Worm (Caenorhabditis elegans): Measurements from ENCODE around the gene fat-6.

ce11 chrIV:11914837-11915737 is at the start of gene fat-6:
- TF ChIP-seq him-1 (tag; optimal IDR thresholded peaks at IDR 0.05) (no peak), dao-5 (tag; optimal IDR thresholded peaks at IDR 0.05) (no peak), W03F9.2 (tag; optimal IDR thresholded peaks at IDR 0.05) (no peak)
